Fruit fly (Drosophila melanogaster): Measurements from ENCODE around the gene Cyp28a5.

The Cyp28a5 gene

dm6 chr2L:14012304-14013054 lies 35.4 kb downstream of the Cyp28a5 start, which contains the start of gene bgm:
Gene bgm, plus strand, starts transcription at chr2L:14013004.
- TF ChIP-seq cwo (GFP tag; optimal IDR thresholded peaks at IDR 0.05) (peak; percentile 41), MBD-R2 (GFP tag; IDR thresholded peaks at IDR 0.05) (no peak), CG34376 (GFP tag; optimal IDR thresholded peaks at IDR 0.05) (peak; percentile 80), Bgb (GFP tag; IDR thresholded peaks at IDR 0.05; ENCODE audit: partially characterized antibody) (no peak), grn (GFP tag; optimal IDR thresholded peaks at IDR 0.05) (peak; percentile 90), CG13894 (tag; optimal IDR thresholded peaks at IDR 0.05) (peak; percentile 66), CG13287 (GFP tag; IDR thresholded peaks at IDR 0.05; ENCODE audit: partially characterized antibody) (no peak), tio (GFP tag; optimal IDR thresholded peaks at IDR 0.05) (no peak), sens-2 (GFP tag; IDR thresholded peaks at IDR 0.05) (0 out of 2 replicates have a peak, but pooled peaks have one; percentile 46), Xbp1 (GFP tag; optimal IDR thresholded peaks at IDR 0.05) (no peak), mirr (GFP tag; optimal IDR thresholded peaks at IDR 0.05) (peak; percentile 31), CG8388 (GFP tag; optimal IDR thresholded peaks at IDR 0.05) (no peak), CG9727 (GFP tag; optimal IDR thresholded peaks at IDR 0.05) (no peak), CG34224 (GFP tag; IDR thresholded peaks at IDR 0.05; ENCODE audit: partially characterized antibody) (no peak), HLH4C (GFP tag; IDR thresholded peaks at IDR 0.05; ENCODE audit: partially characterized antibody) (no peak), CG9215 (GFP tag; IDR thresholded peaks at IDR 0.05) (no peak), yki (optimal IDR thresholded peaks at IDR 0.05) (no peak), aop (GFP tag; IDR thresholded peaks at IDR 0.05) (no peak), sug (tag; optimal IDR thresholded peaks at IDR 0.05) (peak; percentile 31), CG10462 (GFP tag; optimal IDR thresholded peaks at IDR 0.05) (no peak), Med (GFP tag) (peak; percentile 43), row (GFP tag; IDR thresholded peaks at IDR 0.05) (no peak), repo (GFP tag; optimal IDR thresholded peaks at IDR 0.05) (no peak), Xrp1 (GFP tag; IDR thresholded peaks at IDR 0.05) (0 out of 2 replicates have a peak, but pooled peaks have one; percentile 20), onecut (GFP tag; IDR thresholded peaks at IDR 0.05) (peak; percentile 63; the same call in 1 of the 2 replicates), GATAe (GFP tag; conservative IDR thresholded peaks at IDR 0.05) (peak; percentile 40; the same call in 1 of the 2 replicates), exex (tag; optimal IDR thresholded peaks at IDR 0.05) (peak; percentile 84), CG11723 (GFP tag; optimal IDR thresholded peaks at IDR 0.05) (no peak)

DNA sequence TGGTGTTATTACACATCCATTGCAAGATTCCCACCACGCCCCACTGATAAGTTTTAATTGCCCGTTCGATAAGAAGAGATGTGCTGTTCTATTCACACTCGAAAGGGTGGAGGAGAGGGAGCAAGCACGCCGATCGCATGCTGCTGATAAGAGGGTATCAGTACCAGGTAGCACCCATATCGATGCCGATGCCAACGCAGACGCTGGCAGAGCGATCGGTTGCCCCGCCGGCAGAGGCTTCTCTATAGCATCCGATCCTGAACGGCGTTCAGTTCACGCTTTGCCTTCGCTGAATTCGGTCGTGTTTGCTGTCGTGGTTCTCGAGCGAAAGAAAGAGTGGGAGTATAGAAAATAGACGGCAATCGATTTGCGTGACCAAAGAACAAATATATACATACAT lies 36.4 kb downstream of the Cyp28a5 start:
- TF ChIP-seq CG9817 (tag; optimal IDR thresholded peaks at IDR 0.05) (no peak), chinmo (GFP tag; IDR thresholded peaks at IDR 0.05; ENCODE audit: partially characterized antibody) (0 out of 4 replicates have a peak, but pooled peaks have one; percentile 66), maf-S (GFP tag; optimal IDR thresholded peaks at IDR 0.05) (no peak), CG18599 (GFP tag; optimal IDR thresholded peaks at IDR 0.05) (peak; percentile 49), C15 (GFP tag; IDR thresholded peaks at IDR 0.05) (no peak), BEAF-32 (GFP tag; optimal IDR thresholded peaks at IDR 0.05) (no peak), CG15479 (GFP tag; optimal IDR thresholded peaks at IDR 0.05) (peak; percentile 89), Hr51 (GFP tag; optimal IDR thresholded peaks at IDR 0.05) (no peak), HLHmδ (GFP tag; optimal IDR thresholded peaks at IDR 0.05) (no peak), CG34376 (GFP tag; optimal IDR thresholded peaks at IDR 0.05) (peak; percentile 95), CG3281 (GFP tag; optimal IDR thresholded peaks at IDR 0.05) (peak; percentile 22), Dbx (GFP tag; IDR thresholded peaks at IDR 0.05) (0 out of 3 replicates have a peak, but pooled peaks have one; percentile 42), CG8290 (GFP tag; optimal IDR thresholded peaks at IDR 0.05) (no peak), CG8290 (tag; optimal IDR thresholded peaks at IDR 0.05) (peak in 1 of 2 experiments; percentile 60), zfh1 (GFP tag; IDR thresholded peaks at IDR 0.05) (peak; percentile 57; the same call in 1 of the 3 replicates), CG9727 (GFP tag; optimal IDR thresholded peaks at IDR 0.05) (no peak), rib (GFP tag; IDR thresholded peaks at IDR 0.05) (peak; percentile 52; the same call in 1 of the 2 replicates), kay (GFP tag; optimal IDR thresholded peaks at IDR 0.05) (peak; percentile 3), ranshi (GFP tag; IDR thresholded peaks at IDR 0.05) (no peak), Fer1 (GFP tag; optimal IDR thresholded peaks at IDR 0.05) (peak; percentile 12), Dad (GFP tag; optimal IDR thresholded peaks at IDR 0.05) (no peak), CG1602 (GFP tag; optimal IDR thresholded peaks at IDR 0.05) (no peak), Hr3 (GFP tag; optimal IDR thresholded peaks at IDR 0.05) (no peak), CG4424 (GFP tag; optimal IDR thresholded peaks at IDR 0.05) (no peak)
